Fruit fly (Drosophila melanogaster): ENCODE data around the gene lsn.

The lsn gene

DNA sequence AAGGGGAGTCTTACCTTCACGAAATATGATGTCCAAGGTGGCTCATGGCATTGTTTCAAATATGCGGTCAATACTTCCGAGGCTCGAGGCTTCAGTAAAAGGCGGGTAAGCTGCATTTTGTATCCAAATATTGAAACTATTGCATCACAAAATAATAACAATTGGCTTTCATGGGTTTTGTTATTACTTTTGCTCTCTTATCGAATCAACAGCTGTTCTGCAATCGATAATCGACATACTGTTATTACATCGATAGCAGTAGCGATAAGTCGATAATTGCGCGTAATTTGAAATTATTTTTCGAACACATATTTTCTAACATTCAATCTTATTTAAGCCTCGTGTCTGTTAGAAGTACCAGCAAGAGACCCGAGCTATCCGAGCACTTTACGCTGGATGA is 13.5 kb downstream of the lsn start, which contains the start of gene CG34148 (continued):
- TF ChIP-seq cad (GFP tag; optimal IDR thresholded peaks at IDR 0.05), result no peak
- no peak for TF ChIP-seq Sox102F (GFP tag; optimal IDR thresholded peaks at IDR 0.05)
- TF ChIP-seq dm (GFP tag; optimal IDR thresholded peaks at IDR 0.05), result no peak
- no peak for TF ChIP-seq wor (GFP tag; IDR thresholded peaks at IDR 0.05)
- TF ChIP-seq sc (optimal IDR thresholded peaks at IDR 0.05), result no peak
- no peak for TF ChIP-seq sc (GFP tag; optimal IDR thresholded peaks at IDR 0.05)
- no peak for TF ChIP-seq CG14441 (GFP tag; IDR thresholded peaks at IDR 0.05)
- TF ChIP-seq CG17829 (tag; optimal IDR thresholded peaks at IDR 0.05), result no peak
- no peak for TF ChIP-seq gsb-n (tag; optimal IDR thresholded peaks at IDR 0.05)
- TF ChIP-seq Sry-β (GFP tag; optimal IDR thresholded peaks at IDR 0.05), result no peak
- no peak for TF ChIP-seq kni (GFP tag; optimal IDR thresholded peaks at IDR 0.05)
- TF ChIP-seq CG16815 (GFP tag; optimal IDR thresholded peaks at IDR 0.05), result no peak
- TF ChIP-seq luna (GFP tag; optimal IDR thresholded peaks at IDR 0.05), result no peak
- no peak for TF ChIP-seq CG6254 (GFP tag; optimal IDR thresholded peaks at IDR 0.05)
- TF ChIP-seq Doc2 (GFP tag; IDR thresholded peaks at IDR 0.05), result no peak
- TF ChIP-seq Hsf (GFP tag; optimal IDR thresholded peaks at IDR 0.05), result no peak
- no peak for TF ChIP-seq sd (tag; optimal IDR thresholded peaks at IDR 0.05)
- no peak for TF ChIP-seq CG17359 (tag; optimal IDR thresholded peaks at IDR 0.05)
- no peak for TF ChIP-seq az2 (GFP tag; optimal IDR thresholded peaks at IDR 0.05)
- TF ChIP-seq Dip3 (GFP tag; optimal IDR thresholded peaks at IDR 0.05), result no peak
- TF ChIP-seq Dp (GFP tag; optimal IDR thresholded peaks at IDR 0.05), result peak; percentile 89
- peak; percentile 82 for TF ChIP-seq Dll (GFP tag; IDR thresholded peaks at IDR 0.05; ENCODE audit: partially characterized antibody)
- no peak for TF ChIP-seq gem (tag; optimal IDR thresholded peaks at IDR 0.05)
- TF ChIP-seq CG10209 (GFP tag; optimal IDR thresholded peaks at IDR 0.05), result no peak
- TF ChIP-seq Dref (GFP tag; IDR thresholded peaks at IDR 0.05), result peak; percentile 81
- TF ChIP-seq CG32772 (GFP tag; IDR thresholded peaks at IDR 0.05), result no peak
- no peak for TF ChIP-seq CG32532 (GFP tag; IDR thresholded peaks at IDR 0.05)
- TF ChIP-seq fd96Cb (tag; optimal IDR thresholded peaks at IDR 0.05), result no peak
- TF ChIP-seq CG14710 (tag; optimal IDR thresholded peaks at IDR 0.05), result no peak
- TF ChIP-seq Sry-δ (GFP tag; optimal IDR thresholded peaks at IDR 0.05), result peak; percentile 28
- TF ChIP-seq wek (GFP tag; optimal IDR thresholded peaks at IDR 0.05), result no peak
- TF ChIP-seq CG34224 (GFP tag; IDR thresholded peaks at IDR 0.05; ENCODE audit: partially characterized antibody), result peak; percentile 90
- no peak for TF ChIP-seq usp (GFP tag; optimal IDR thresholded peaks at IDR 0.05)
- no peak for TF ChIP-seq HmgZ (tag; optimal IDR thresholded peaks at IDR 0.05)
- no peak for TF ChIP-seq CG2199 (GFP tag; IDR thresholded peaks at IDR 0.05)
- TF ChIP-seq Dek (tag; optimal IDR thresholded peaks at IDR 0.05), result no peak
- no peak for TF ChIP-seq scrt (GFP tag; optimal IDR thresholded peaks at IDR 0.05)
- TF ChIP-seq CG7987 (GFP tag; optimal IDR thresholded peaks at IDR 0.05), result no peak
- TF ChIP-seq CG7357 (GFP tag; IDR thresholded peaks at IDR 0.05), result no peak
- peak; percentile 90 for TF ChIP-seq tna (GFP tag; IDR thresholded peaks at IDR 0.05; ENCODE audit: partially characterized antibody)
- no peak for TF ChIP-seq CG8924 (tag; optimal IDR thresholded peaks at IDR 0.05)
- TF ChIP-seq CG14965 (GFP tag; optimal IDR thresholded peaks at IDR 0.05; ENCODE audit: borderline replicate concordance), result no peak
- no peak for TF ChIP-seq btn (GFP tag; optimal IDR thresholded peaks at IDR 0.05)
- no peak for TF ChIP-seq CG12769 (tag; optimal IDR thresholded peaks at IDR 0.05)
- TF ChIP-seq CG1602 (GFP tag; optimal IDR thresholded peaks at IDR 0.05), result no peak
- no peak for TF ChIP-seq nerfin-1 (tag; optimal IDR thresholded peaks at IDR 0.05)
- no peak for TF ChIP-seq Oaz (GFP tag; IDR thresholded peaks at IDR 0.05)
- no peak for TF ChIP-seq nom (GFP tag; optimal IDR thresholded peaks at IDR 0.05)
- no peak for TF ChIP-seq CG6854 (GFP tag; optimal IDR thresholded peaks at IDR 0.05)
- TF ChIP-seq CG9797 (GFP tag; optimal IDR thresholded peaks at IDR 0.05), result no peak
- no peak for TF ChIP-seq Hr39 (optimal IDR thresholded peaks at IDR 0.05)
- TF ChIP-seq CG9215 (GFP tag; IDR thresholded peaks at IDR 0.05), result no peak
